Worm (Caenorhabditis elegans): ENCODE measurements around the gene C18D11.3.

DNA sequence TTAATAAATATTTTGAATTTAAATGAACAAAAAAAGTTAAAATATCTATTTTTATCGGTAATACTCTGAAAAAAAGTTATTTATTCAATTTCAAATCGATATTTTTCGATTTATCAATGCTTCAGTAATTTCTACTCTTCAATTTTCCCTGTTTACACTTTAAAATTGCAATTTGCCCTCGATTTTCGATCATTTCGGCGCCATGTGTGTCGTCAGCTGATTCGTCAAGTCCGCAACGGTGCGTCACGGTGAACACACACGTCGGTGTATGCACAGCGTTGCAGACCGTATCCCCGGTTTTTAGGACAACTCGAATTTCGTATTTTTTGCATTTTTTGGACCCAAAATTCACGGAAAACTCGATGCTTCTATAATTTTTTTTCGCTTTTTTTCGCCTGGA lies at the start of gene C18D11.3:
- TF ChIP-seq W03F9.2 (tag; optimal IDR thresholded peaks at IDR 0.05) (peak; percentile 79), him-1 (tag; optimal IDR thresholded peaks at IDR 0.05) (peak; percentile 35), dao-5 (tag; optimal IDR thresholded peaks at IDR 0.05) (no peak)

Measured in whole organism, L4/young adult.